Worm (Caenorhabditis elegans) whole organism, L4/young adult: ENCODE data around the gene C08F8.15.
"Not testable (repeated sequence)": the region's sequence is repeated elsewhere in the genome, so short reads cannot be mapped to it uniquely, and the experiment has no call there.

Experiments used
- W03F9.2 ChIP-seq: fragments of 150-350 bp; optimal IDR thresholded peaks from 2 replicates; lab custom pipeline; 2014; ENCODE audit warnings: missing biosample characterization, missing genetic modification characterization
- him-1 ChIP-seq: sonication (generic microtip); optimal IDR thresholded peaks from 2 replicates; lab custom pipeline; 2016; ENCODE audit warnings: missing genotype, missing genetic modification reagents, missing genetic modification characterization, missing compliant biosample characterization

DNA sequence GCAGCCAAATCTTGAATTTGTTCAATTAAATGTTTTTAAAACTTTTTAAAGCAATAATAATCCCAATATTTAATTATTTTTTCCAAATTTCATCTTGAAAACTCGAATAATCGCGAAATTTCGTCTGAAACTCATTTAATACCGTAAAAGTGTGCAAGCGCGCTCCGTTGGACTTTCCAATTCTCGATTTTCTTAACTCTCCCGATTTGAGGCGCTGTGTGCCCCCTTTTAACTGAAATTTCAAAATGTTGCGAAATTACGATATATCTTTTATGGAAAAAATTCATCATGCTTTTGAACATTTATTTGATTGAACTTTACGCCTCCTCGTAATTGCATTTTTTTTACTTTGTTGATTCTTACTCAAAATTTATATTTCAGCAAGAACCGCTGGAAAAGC lies 41.8 kb upstream of the C08F8.15 start, which contains the start of gene R07H5.11:
- TF ChIP-seq him-1, W03F9.2 (tag; lab: Kevin White, UChicago): not testable (repeated sequence)
